Fruit fly (Drosophila melanogaster) S2 (cell line): ENCODE measurements around the gene CG11674.

ENCODE experiments used
- CG8478 ChIP-seq: fragments of >200 bp; optimal IDR thresholded peaks from 2 replicates; lab custom pipeline; 2018
- CTCF ChIP-seq, 2 experiments: fragments of >200 bp; optimal IDR thresholded peaks; 2 replicates each; lab custom pipeline; 2018

dm6 chrX:14234468-14234867 is 8.8 kb upstream of the CG11674 start:
- TF ChIP-seq CTCF (optimal IDR thresholded peaks at IDR 0.05; lab: Kevin White, UChicago) (no peak), CG8478 (no peak)
